Fruit fly (Drosophila melanogaster) whole organism, embryonic: Measurements from ENCODE around the gene Pink1.

Experiments
- Adf1 ChIP-seq: fragments of 200-800 bp; sonication (Bioruptor generic); IDR thresholded peaks from 2 replicates; pipeline ENCODE4 v1.3.6; 2022; ENCODE audit warnings: missing biosample characterization, missing genetic modification characterization
- CG11093 ChIP-seq: fragments of 200-800 bp; sonication (Bioruptor generic); IDR thresholded peaks from 3 replicates; pipeline ENCODE4 v1.3.6; 2022; ENCODE audit warnings: missing biosample characterization, missing genetic modification characterization
- CG12071 ChIP-seq: fragments of 200-800 bp; sonication (Bioruptor generic); optimal IDR thresholded peaks from 3 replicates; lab custom pipeline; 2018; ENCODE audit warnings: missing biosample characterization, mild to moderate bottlenecking, missing genetic modification characterization
- CG13424 ChIP-seq: fragments of 200-800 bp; sonication (Bioruptor generic); optimal IDR thresholded peaks from 2 replicates; lab custom pipeline; 2019; ENCODE audit warnings: missing biosample characterization, mild to moderate bottlenecking, missing genetic modification characterization, moderate library complexity
- CG13775 ChIP-seq: fragments of 200-800 bp; sonication (Bioruptor generic); optimal IDR thresholded peaks from 3 replicates; lab custom pipeline; 2017; ENCODE audit warnings: missing biosample characterization, mild to moderate bottlenecking, missing genetic modification characterization
- CG14860 ChIP-seq: fragments of 200-800 bp; sonication (Bioruptor generic); IDR thresholded peaks from 3 replicates; pipeline ENCODE4 v1.3.6; 2022; ENCODE audit warnings: missing biosample characterization, missing genetic modification characterization; ENCODE audit not compliant: partially characterized antibody
- CG15073 ChIP-seq: fragments of 200-800 bp; sonication (Bioruptor generic); optimal IDR thresholded peaks from 2 replicates; lab custom pipeline; 2016; ENCODE audit warnings: missing biosample characterization, missing genetic modification characterization
- CG18476 ChIP-seq: fragments of 200-800 bp; sonication (Bioruptor generic); optimal IDR thresholded peaks from 2 replicates; lab custom pipeline; 2016; ENCODE audit warnings: missing biosample characterization, mild to moderate bottlenecking, missing genetic modification characterization
- CG2116 ChIP-seq: fragments of 200-800 bp; sonication (Bioruptor generic); optimal IDR thresholded peaks from 3 replicates; lab custom pipeline; 2018; ENCODE audit warnings: missing biosample characterization, mild to moderate bottlenecking, missing genetic modification characterization
- CG32767 ChIP-seq: fragments of 200-800 bp; sonication (Bioruptor generic); IDR thresholded peaks from 2 replicates; pipeline ENCODE4 v1.3.6; 2022; ENCODE audit warnings: missing biosample characterization, missing genetic modification characterization
- CG33213 ChIP-seq: fragments of 200-800 bp; sonication (Bioruptor generic); optimal IDR thresholded peaks from 3 replicates; lab custom pipeline; 2016; ENCODE audit warnings: missing biosample characterization, missing genetic modification characterization
- CG34224 ChIP-seq: fragments of 200-800 bp; sonication (Bioruptor generic); IDR thresholded peaks from 3 replicates; pipeline ENCODE4 v1.3.6; 2022; ENCODE audit warnings: missing biosample characterization, missing genetic modification characterization; ENCODE audit not compliant: partially characterized antibody
- CG3838 ChIP-seq: fragments of 200-800 bp; sonication (Bioruptor generic); optimal IDR thresholded peaks from 3 replicates; lab custom pipeline; 2016; ENCODE audit warnings: missing biosample characterization, missing genetic modification characterization
- CG4730 ChIP-seq: fragments of 200-800 bp; sonication (Bioruptor generic); IDR thresholded peaks from 2 replicates; pipeline ENCODE4 v1.3.6; 2022; ENCODE audit warnings: missing biosample characterization, missing genetic modification characterization
- CG5953 ChIP-seq: fragments of 200-800 bp; sonication (Bioruptor generic); IDR thresholded peaks from 2 replicates; pipeline ENCODE4 v1.3.6; 2022; ENCODE audit warnings: missing biosample characterization, missing genetic modification characterization
- CG6791 ChIP-seq: fragments of 200-800 bp; sonication (Bioruptor generic); IDR thresholded peaks from 3 replicates; pipeline ENCODE4 v1.3.6; 2022; ENCODE audit warnings: missing biosample characterization, missing genetic modification characterization; ENCODE audit not compliant: partially characterized antibody
- CG7786 ChIP-seq: fragments of 200-800 bp; sonication (Bioruptor generic); optimal IDR thresholded peaks from 2 replicates; lab custom pipeline; 2016; ENCODE audit warnings: missing biosample characterization, missing genetic modification characterization
- Fer2 ChIP-seq: fragments of 200-800 bp; sonication (Bioruptor generic); optimal IDR thresholded peaks from 2 replicates; lab custom pipeline; 2018; ENCODE audit warnings: missing biosample characterization, mild to moderate bottlenecking, missing genetic modification characterization, moderate library complexity
- HLHmδ ChIP-seq: fragments of 200-800 bp; sonication (Bioruptor generic); optimal IDR thresholded peaks from 2 replicates; lab custom pipeline; 2018; ENCODE audit warnings: missing biosample characterization, mild to moderate bottlenecking, missing genetic modification characterization, moderate library complexity
- Hr39 ChIP-seq: fragments of >200 bp; optimal IDR thresholded peaks from 2 replicates; lab custom pipeline; 2017
- Lpt ChIP-seq: fragments of >200 bp; optimal IDR thresholded peaks from 2 replicates; lab custom pipeline; 2018; ENCODE audit warnings: missing biosample characterization, missing genetic modification characterization
- NfI ChIP-seq: fragments of 200-800 bp; sonication (Bioruptor generic); optimal IDR thresholded peaks from 3 replicates; lab custom pipeline; 2018; ENCODE audit warnings: missing biosample characterization, mild to moderate bottlenecking, missing genetic modification characterization, moderate library complexity
- ara ChIP-seq: fragments of 200-800 bp; sonication (Bioruptor generic); IDR thresholded peaks from 2 replicates; pipeline ENCODE4 v1.3.6; 2022; ENCODE audit warnings: missing biosample characterization, missing genetic modification characterization
- br ChIP-seq: fragments of >200 bp; optimal IDR thresholded peaks from 2 replicates; lab custom pipeline; 2017
- gt ChIP-seq: fragments of 200-800 bp; sonication (Bioruptor generic); IDR thresholded peaks from 2 replicates; pipeline ENCODE4 v1.3.6; 2022; ENCODE audit warnings: missing biosample characterization, missing genetic modification characterization
- ind ChIP-seq: fragments of 200-800 bp; sonication (Bioruptor generic); optimal IDR thresholded peaks from 3 replicates; lab custom pipeline; 2016; ENCODE audit warnings: missing biosample characterization, missing genetic modification characterization
- lab ChIP-seq: fragments of 200-800 bp; sonication (Bioruptor generic); optimal IDR thresholded peaks from 3 replicates; lab custom pipeline; 2017; ENCODE audit warnings: missing biosample characterization, missing genetic modification characterization, mild to moderate bottlenecking, moderate library complexity, missing genetic modification reagents
- lbe ChIP-seq: fragments of 200-800 bp; sonication (Bioruptor generic); optimal IDR thresholded peaks from 2 replicates; lab custom pipeline; 2016; ENCODE audit warnings: missing biosample characterization, mild to moderate bottlenecking, missing genetic modification characterization
- lola ChIP-seq, 3 experiments: fragments of >200 bp in 2 of 3; fragments of 200-800 bp in 1 of 3; sonication (Bioruptor generic) in 1 of 3; optimal IDR thresholded peaks; 2 replicates each; lab custom pipeline; 2017 to 2019; ENCODE audit warnings: missing biosample characterization in 3 of 3, missing genetic modification characterization in 3 of 3, mild to moderate bottlenecking in 1 of 3, moderate library complexity in 1 of 3
- lov ChIP-seq, 2 experiments: fragments of 200-800 bp in 1 of 2; fragments of >200 bp in 1 of 2; sonication (Bioruptor generic) in 1 of 2; IDR thresholded peaks in 1 of 2; optimal IDR thresholded peaks in 1 of 2; 2 replicates in 1 of 2; 3 replicates in 1 of 2; pipeline versions ENCODE4 v1.3.6 to Lab custom; 2017 to 2022; ENCODE audit warnings: missing biosample characterization in 1 of 2, missing genetic modification characterization in 1 of 2
- maf-S ChIP-seq: fragments of 200-800 bp; sonication (Bioruptor generic); optimal IDR thresholded peaks from 2 replicates; lab custom pipeline; 2016; ENCODE audit warnings: missing biosample characterization, missing genetic modification characterization
- mld ChIP-seq: fragments of 200-800 bp; sonication (Bioruptor generic); IDR thresholded peaks from 3 replicates; pipeline ENCODE4 v1.3.6; 2022; ENCODE audit warnings: missing biosample characterization, missing genetic modification characterization; ENCODE audit not compliant: partially characterized antibody
- pho ChIP-seq: fragments of 200-800 bp; sonication (Bioruptor generic); optimal IDR thresholded peaks from 2 replicates; lab custom pipeline; 2016; ENCODE audit warnings: missing biosample characterization, missing genetic modification characterization
- psq ChIP-seq: fragments of 200-800 bp; sonication (Bioruptor generic); optimal IDR thresholded peaks from 2 replicates; lab custom pipeline; 2017; ENCODE audit warnings: missing biosample characterization, missing genetic modification characterization
- sim ChIP-seq: fragments of 200-800 bp; sonication (Bioruptor generic); IDR thresholded peaks from 2 replicates; pipeline ENCODE4 v1.3.6; 2022; ENCODE audit warnings: missing biosample characterization, missing genetic modification characterization
- so ChIP-seq: fragments of 200-800 bp; sonication (Bioruptor generic); IDR thresholded peaks from 3 replicates; pipeline ENCODE4 v1.3.6; 2022; ENCODE audit warnings: missing biosample characterization, missing genetic modification characterization
- trem ChIP-seq: fragments of 200-800 bp; optimal IDR thresholded peaks from 3 replicates; lab custom pipeline; 2019; ENCODE audit warnings: missing biosample characterization, mild to moderate bottlenecking, missing genetic modification characterization, moderate library complexity
- unpg ChIP-seq: fragments of 200-800 bp; sonication (Bioruptor generic); optimal IDR thresholded peaks from 3 replicates; lab custom pipeline; 2018; ENCODE audit warnings: missing biosample characterization, mild to moderate bottlenecking, missing genetic modification characterization, moderate library complexity
- wek ChIP-seq: fragments of 200-800 bp; sonication (Bioruptor generic); optimal IDR thresholded peaks from 3 replicates; lab custom pipeline; 2018; ENCODE audit warnings: missing biosample characterization, mild to moderate bottlenecking, missing genetic modification characterization, moderate library complexity

Gene Pink1

dm6 chrX:6656023-6656594 lies 27.5 kb upstream of the Pink1 start (continued):
- TF ChIP-seq CG7786 (GFP tag; lab: Kevin White, UChicago): peak; percentile 78
- TF ChIP-seq lola (GFP tag; optimal IDR thresholded peaks at IDR 0.05; lab: Kevin White, UChicago): peak in 1 of 3 experiments; percentile 61
- peak; percentile 80 for TF ChIP-seq CG13775 (GFP tag; lab: Kevin White, UChicago)
- no peak for TF ChIP-seq br
- TF ChIP-seq CG3838 (GFP tag; lab: Kevin White, UChicago): peak; percentile 26
- peak; percentile 40 for TF ChIP-seq Adf1 (GFP tag; lab: Robert Waterston, UW)
- no peak for TF ChIP-seq Hr39 (lab: Kevin White, UChicago)
- TF ChIP-seq CG15073 (GFP tag; lab: Kevin White, UChicago): no peak
- TF ChIP-seq Lpt: no peak
- peak; percentile 59 for TF ChIP-seq CG4730 (GFP tag; lab: Robert Waterston, UW)
- peak; percentile 85 for TF ChIP-seq CG13424
- no peak for TF ChIP-seq lov (optimal IDR thresholded peaks at IDR 0.05; lab: Kevin White, UChicago)
- TF ChIP-seq lov (GFP tag; IDR thresholded peaks at IDR 0.05; lab: Robert Waterston, UW): 0 out of 3 replicates have a peak, but pooled peaks have one; percentile 45
- TF ChIP-seq NfI (GFP tag; lab: Kevin White, UChicago): peak; percentile 87
- peak; percentile 85 for TF ChIP-seq ind (GFP tag; lab: Kevin White, UChicago)
- peak; percentile 80 for TF ChIP-seq pho (GFP tag; lab: Kevin White, UChicago)
- no peak for TF ChIP-seq mld (GFP tag; lab: Robert Waterston, UW)
- peak; percentile 92 for TF ChIP-seq lab (GFP tag; lab: Kevin White, UChicago)
- TF ChIP-seq CG2116 (GFP tag; lab: Kevin White, UChicago): peak; percentile 49
- peak; percentile 78 for TF ChIP-seq CG12071 (GFP tag; lab: Kevin White, UChicago)
- peak; percentile 49 for TF ChIP-seq Fer2 (tag; lab: Kevin White, UChicago)
- TF ChIP-seq maf-S (GFP tag; lab: Kevin White, UChicago): peak; percentile 75
- 0 out of 2 replicates have a peak, but pooled peaks have one; percentile 17 for TF ChIP-seq sim (GFP tag; lab: Robert Waterston, UW)
- peak; percentile 68; the same call in 1 of the 2 replicates for TF ChIP-seq CG32767 (GFP tag; lab: Robert Waterston, UW)
- TF ChIP-seq CG34224: no peak
- peak; percentile 74 for TF ChIP-seq CG18476 (GFP tag; lab: Kevin White, UChicago)
- peak; percentile 78 for TF ChIP-seq CG33213
- TF ChIP-seq unpg (GFP tag; lab: Kevin White, UChicago): peak; percentile 78
- TF ChIP-seq CG14860 (GFP tag; lab: Robert Waterston, UW): no peak
- no peak for TF ChIP-seq ara (GFP tag; lab: Robert Waterston, UW)
- TF ChIP-seq gt (GFP tag; lab: Robert Waterston, UW): peak; percentile 40; the same call in 1 of the 2 replicates
- peak; percentile 79 for TF ChIP-seq CG11093 (GFP tag; lab: Robert Waterston, UW)
- TF ChIP-seq psq (GFP tag; lab: Kevin White, UChicago): peak; percentile 30
- TF ChIP-seq lbe (GFP tag; lab: Kevin White, UChicago): peak; percentile 76
- no peak for TF ChIP-seq HLHmδ (GFP tag; lab: Kevin White, UChicago)
- TF ChIP-seq so: peak; percentile 81; the same call in 2 of the 3 replicates
- peak; percentile 50; the same call in 1 of the 2 replicates for TF ChIP-seq CG5953 (GFP tag; lab: Robert Waterston, UW)
- peak; percentile 56 for TF ChIP-seq trem (tag; lab: Kevin White, UChicago)
- no peak for TF ChIP-seq CG6791 (GFP tag; lab: Robert Waterston, UW)
- TF ChIP-seq wek (GFP tag; lab: Kevin White, UChicago): peak; percentile 26
